Fruit fly (Drosophila melanogaster): ENCODE measurements around the gene RhoL.

DNA sequence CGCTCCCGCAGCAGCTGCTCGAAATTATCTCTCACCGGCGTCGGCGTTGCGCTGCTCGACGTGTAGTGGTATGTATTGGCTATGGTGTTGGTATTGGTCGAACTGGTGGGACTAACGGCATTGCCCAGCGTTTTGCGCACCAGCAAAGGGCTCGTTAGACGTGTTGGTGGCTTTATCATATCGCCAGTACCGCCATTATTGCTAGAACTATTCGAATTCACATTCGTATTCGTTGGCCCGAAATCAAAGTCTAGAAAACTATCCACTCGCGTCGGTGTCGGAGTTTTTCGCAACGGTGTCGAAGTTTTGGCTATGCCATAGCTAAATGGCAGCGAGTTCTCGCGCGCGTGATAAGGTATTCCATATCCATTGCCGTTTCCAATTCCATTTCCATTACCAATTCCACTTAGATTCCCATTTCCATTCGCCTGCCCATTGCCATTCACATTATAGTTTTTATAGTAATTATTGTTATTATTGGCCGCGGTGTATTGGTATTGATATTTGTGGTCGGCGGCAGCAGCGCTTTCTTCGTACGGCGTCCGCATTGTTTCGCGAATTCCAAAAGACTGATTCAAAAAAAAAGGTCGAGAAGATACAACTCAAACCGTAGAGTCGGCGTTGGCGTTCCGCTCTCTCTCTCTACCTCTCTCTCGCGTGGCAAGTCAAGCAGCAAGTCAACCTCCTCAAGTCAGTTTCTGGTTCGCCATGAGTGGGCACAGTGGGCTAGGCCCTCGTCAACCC, 30.2 kb upstream of the RhoL start, which contains the start of gene by:
- no peak for TF ChIP-seq insv (optimal IDR thresholded peaks at IDR 0.05)
- TF ChIP-seq Myc (optimal IDR thresholded peaks at IDR 0.05) = no peak
- no peak for TF ChIP-seq Sin3A (optimal IDR thresholded peaks at IDR 0.05)
- no peak for TF ChIP-seq h (optimal IDR thresholded peaks at IDR 0.05)

Data from Kc167 (cell line).